Fruit fly (Drosophila melanogaster) whole organism, adult: ENCODE measurements around the gene CG18508.

ENCODE experiments used
- CG11617 ChIP-seq: fragments of 200-800 bp; sonication (Bioruptor generic); optimal IDR thresholded peaks from 2 replicates; lab custom pipeline; 2017; ENCODE audit warnings: mild to moderate bottlenecking, missing biosample characterization, missing genetic modification reagents, missing genetic modification characterization
- CG12768 ChIP-seq: fragments of 200-800 bp; sonication (Bioruptor generic); optimal IDR thresholded peaks from 2 replicates; lab custom pipeline; 2017; ENCODE audit warnings: missing biosample characterization, missing genetic modification characterization, mild to moderate bottlenecking, moderate library complexity, missing genetic modification reagents
- CG14711 ChIP-seq: fragments of 200-800 bp; sonication (Bioruptor generic); optimal IDR thresholded peaks from 2 replicates; lab custom pipeline; 2018; ENCODE audit warnings: missing biosample characterization, mild to moderate bottlenecking, missing genetic modification characterization, moderate library complexity
- CG1620 ChIP-seq: fragments of 200-800 bp; sonication (Bioruptor generic); optimal IDR thresholded peaks from 2 replicates; lab custom pipeline; 2016; ENCODE audit warnings: missing biosample characterization, missing genetic modification characterization
- CG5204 ChIP-seq: fragments of 200-800 bp; sonication (Bioruptor generic); optimal IDR thresholded peaks from 2 replicates; lab custom pipeline; 2016; ENCODE audit warnings: missing biosample characterization, missing genetic modification characterization
- CG7045 ChIP-seq: fragments of 200-800 bp; sonication (Bioruptor generic); optimal IDR thresholded peaks from 2 replicates; lab custom pipeline; 2017; ENCODE audit warnings: missing biosample characterization, mild to moderate bottlenecking, missing genetic modification characterization
- CG7101 ChIP-seq: fragments of 200-800 bp; sonication (Bioruptor generic); optimal IDR thresholded peaks from 2 replicates; lab custom pipeline; 2018; ENCODE audit warnings: missing biosample characterization, mild to moderate bottlenecking, missing genetic modification characterization, moderate library complexity
- Clk ChIP-seq: fragments of 200-800 bp; sonication (Bioruptor generic); optimal IDR thresholded peaks from 2 replicates; lab custom pipeline; 2017; ENCODE audit warnings: missing biosample characterization, missing genetic modification characterization
- Crg-1 ChIP-seq: fragments of 200-800 bp; sonication (Bioruptor generic); optimal IDR thresholded peaks from 2 replicates; lab custom pipeline; 2016; ENCODE audit warnings: missing biosample characterization, missing genetic modification characterization
- Hr96 ChIP-seq: fragments of 200-800 bp; sonication (Bioruptor generic); optimal IDR thresholded peaks from 2 replicates; lab custom pipeline; 2016; ENCODE audit warnings: missing biosample characterization, missing genetic modification characterization
- Mnt ChIP-seq: fragments of 200-800 bp; sonication (Bioruptor generic); optimal IDR thresholded peaks from 2 replicates; lab custom pipeline; 2016; ENCODE audit warnings: missing biosample characterization, mild to moderate bottlenecking, missing genetic modification characterization
- bab1 ChIP-seq: fragments of 200-800 bp; sonication (Bioruptor generic); optimal IDR thresholded peaks from 3 replicates; lab custom pipeline; 2019; ENCODE audit warnings: missing biosample characterization, mild to moderate bottlenecking, missing genetic modification characterization, moderate library complexity
- cic ChIP-seq: fragments of 200-800 bp; sonication (Bioruptor generic); optimal IDR thresholded peaks from 2 replicates; lab custom pipeline; 2017; ENCODE audit warnings: missing biosample characterization, mild to moderate bottlenecking, missing genetic modification characterization, moderate library complexity
- cnc ChIP-seq, 2 experiments: fragments of >200 bp; optimal IDR thresholded peaks; 2 replicates each; lab custom pipeline; 2017
- kay ChIP-seq: fragments of 200-800 bp; sonication (Bioruptor generic); peaks from one replicate; lab custom pipeline; 2016; ENCODE audit warnings: missing biosample characterization, missing genetic modification characterization, borderline replicate concordance
- ovo ChIP-seq: fragments of 200-800 bp; sonication (Bioruptor generic); optimal IDR thresholded peaks from 2 replicates; lab custom pipeline; 2016; ENCODE audit warnings: missing biosample characterization, missing genetic modification characterization
- pad ChIP-seq: fragments of 200-800 bp; sonication (Bioruptor generic); optimal IDR thresholded peaks from 3 replicates; lab custom pipeline; 2017; ENCODE audit warnings: missing biosample characterization, missing genetic modification characterization, mild to moderate bottlenecking, moderate library complexity, missing genetic modification reagents
- tj ChIP-seq: fragments of 200-800 bp; sonication (Bioruptor generic); optimal IDR thresholded peaks from 3 replicates; lab custom pipeline; 2017; ENCODE audit warnings: missing biosample characterization, mild to moderate bottlenecking, missing genetic modification characterization, moderate library complexity
- toe ChIP-seq: fragments of 200-800 bp; sonication (Bioruptor generic); optimal IDR thresholded peaks from 2 replicates; lab custom pipeline; 2016; ENCODE audit warnings: missing biosample characterization, missing genetic modification characterization

CG18508 gene

DNA sequence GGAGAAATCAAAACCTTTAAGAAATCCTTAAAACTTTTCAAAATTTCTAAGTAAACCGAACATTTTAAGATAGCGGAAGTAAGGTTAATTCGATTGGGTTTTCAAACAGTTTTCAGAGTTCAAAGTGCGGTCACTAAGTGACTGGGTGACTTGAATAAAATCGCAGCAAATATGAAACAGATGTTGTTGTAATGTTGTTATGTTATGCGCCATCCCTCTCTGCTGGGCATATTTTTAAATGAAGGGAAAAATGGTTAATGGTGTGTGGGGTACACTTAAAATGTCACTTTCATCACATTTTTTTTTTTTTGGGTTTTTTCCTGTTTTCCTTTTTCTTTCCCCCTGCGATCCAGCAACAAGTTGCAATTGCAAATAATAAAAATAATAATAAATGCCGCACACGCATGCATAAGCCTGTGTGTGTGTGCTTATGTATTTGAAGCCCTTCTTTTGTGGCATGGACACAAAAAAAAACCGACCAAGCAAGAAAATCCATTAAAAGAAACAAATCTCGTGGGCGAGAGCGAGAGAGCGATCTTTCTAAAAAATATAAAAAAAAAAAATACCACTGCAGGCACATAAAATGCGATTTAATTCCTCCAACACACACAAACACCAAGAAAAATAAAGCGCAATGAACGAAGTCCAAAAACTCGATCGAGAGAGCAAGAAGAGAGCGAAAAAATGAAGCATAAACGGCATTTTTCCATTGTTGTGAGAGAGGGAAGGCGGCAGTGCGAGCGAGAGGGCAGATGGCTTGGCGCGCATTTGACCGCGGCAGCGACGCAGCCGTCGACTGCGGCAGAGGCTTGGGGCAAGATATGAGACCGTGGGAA, 11.2 kb downstream of the CG18508 start:
- TF ChIP-seq CG14711 (no peak), CG5204 (GFP tag; lab: Kevin White, UChicago) (no peak), cic (GFP tag; lab: Kevin White, UChicago) (no peak), cnc (optimal IDR thresholded peaks at IDR 0.05; lab: Kevin White, UChicago) (no peak), CG11617 (GFP tag; lab: Kevin White, UChicago) (no peak), kay (GFP tag; lab: Kevin White, UChicago) (no peak), Mnt (GFP tag; lab: Kevin White, UChicago) (no peak), CG12768 (GFP tag; lab: Kevin White, UChicago) (no peak), Hr96 (GFP tag; lab: Kevin White, UChicago) (no peak), tj (GFP tag; lab: Kevin White, UChicago) (peak; percentile 64), CG7045 (GFP tag; lab: Kevin White, UChicago) (no peak), Clk (no peak), pad (GFP tag; lab: Kevin White, UChicago) (peak; percentile 24), CG1620 (no peak), Crg-1 (GFP tag; lab: Kevin White, UChicago) (no peak), toe (GFP tag; lab: Kevin White, UChicago) (no peak)

DNA sequence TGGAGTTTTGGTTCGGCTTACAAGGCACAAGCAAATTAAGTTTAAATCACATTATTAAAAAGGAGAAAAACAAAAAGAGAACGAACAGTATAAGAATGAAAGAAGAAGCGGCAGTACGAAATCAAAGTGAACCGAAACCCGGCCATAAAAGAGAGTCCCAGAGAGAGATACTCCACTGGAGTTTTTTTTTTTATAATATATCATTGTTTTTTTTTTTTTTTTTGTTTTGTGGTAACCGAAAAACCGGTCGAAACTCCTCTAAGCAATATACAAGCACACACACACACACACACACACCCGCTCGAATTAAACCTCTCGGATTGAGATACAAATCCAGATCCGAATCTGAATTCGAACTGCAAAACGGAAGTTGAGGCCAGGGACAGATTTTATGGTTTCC, 14.3 kb downstream of the CG18508 start:
- TF ChIP-seq CG7101 (tag; lab: Kevin White, UChicago) (no peak), Mnt (GFP tag; lab: Kevin White, UChicago) (no peak), CG12768 (GFP tag; lab: Kevin White, UChicago) (no peak), CG7045 (GFP tag; lab: Kevin White, UChicago) (no peak), Hr96 (GFP tag; lab: Kevin White, UChicago) (no peak), CG5204 (GFP tag; lab: Kevin White, UChicago) (no peak), CG14711 (no peak), kay (GFP tag; lab: Kevin White, UChicago) (no peak), bab1 (GFP tag; lab: Kevin White, UChicago) (no peak), Crg-1 (GFP tag; lab: Kevin White, UChicago) (no peak), toe (GFP tag; lab: Kevin White, UChicago) (no peak), CG11617 (GFP tag; lab: Kevin White, UChicago) (no peak), cic (GFP tag; lab: Kevin White, UChicago) (no peak), CG1620 (no peak)

DNA sequence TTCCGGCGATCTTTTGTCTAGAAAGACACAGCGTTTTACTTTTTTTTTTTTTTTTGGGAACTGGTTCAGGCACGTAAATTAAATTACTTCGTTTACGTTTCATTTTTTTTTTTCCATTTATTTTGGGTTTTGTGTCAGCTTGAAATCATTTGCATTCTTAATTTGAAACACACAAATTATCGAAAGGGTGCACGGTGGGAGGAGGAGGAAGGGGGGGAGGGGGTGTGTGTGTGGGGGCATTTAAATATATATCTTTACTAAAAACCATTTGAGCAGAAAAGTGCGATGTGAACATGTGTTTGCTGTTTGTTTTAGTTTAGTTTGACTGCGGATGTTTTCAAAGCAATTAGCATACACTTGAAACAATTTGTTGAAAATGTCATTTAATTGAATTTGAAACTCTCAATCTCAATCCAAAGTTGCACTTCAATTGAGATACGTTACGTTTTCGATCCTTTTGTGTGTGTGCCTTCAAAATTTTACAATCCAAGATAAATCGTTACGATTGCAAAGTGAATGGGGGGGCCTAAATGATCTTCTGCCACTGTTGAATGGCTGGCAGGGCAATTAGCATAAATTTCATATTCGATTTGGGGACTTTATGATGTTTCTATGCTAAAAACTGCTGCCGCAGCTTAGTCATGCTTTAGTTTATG, 15.8 kb downstream of the CG18508 start:
- TF ChIP-seq tj (GFP tag; lab: Kevin White, UChicago) (peak; percentile 44), ovo (GFP tag; lab: Kevin White, UChicago) (no peak), Clk (no peak), pad (GFP tag; lab: Kevin White, UChicago) (no peak)

DNA sequence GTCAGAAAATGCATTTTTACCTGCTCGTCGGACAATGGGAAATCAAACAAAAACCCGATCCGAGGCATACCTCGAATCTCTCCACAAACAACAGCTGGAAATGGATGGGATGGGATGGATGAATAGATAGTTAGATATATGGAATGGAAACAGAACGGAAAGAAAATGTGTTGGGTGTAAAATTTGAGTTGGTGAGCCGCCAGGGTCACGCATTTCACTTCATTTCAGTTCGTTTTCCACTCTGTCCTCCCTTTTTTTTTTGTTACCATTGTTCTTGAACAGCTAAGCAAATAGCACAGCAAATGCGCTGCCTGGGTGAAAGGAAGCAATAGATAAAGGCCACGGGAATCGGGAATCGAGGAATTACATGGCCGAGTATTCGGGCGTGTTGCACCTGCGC, 20.7 kb downstream of the CG18508 start:
- TF ChIP-seq Crg-1 (GFP tag; lab: Kevin White, UChicago) (no peak), cic (GFP tag; lab: Kevin White, UChicago) (no peak), CG11617 (GFP tag; lab: Kevin White, UChicago) (no peak), Hr96 (GFP tag; lab: Kevin White, UChicago) (no peak), cnc (optimal IDR thresholded peaks at IDR 0.05; lab: Kevin White, UChicago) (no peak), pad (GFP tag; lab: Kevin White, UChicago) (no peak), toe (GFP tag; lab: Kevin White, UChicago) (no peak), ovo (GFP tag; lab: Kevin White, UChicago) (no peak), Clk (no peak), CG7101 (tag; lab: Kevin White, UChicago) (no peak), CG14711 (no peak), CG7045 (GFP tag; lab: Kevin White, UChicago) (no peak), CG5204 (GFP tag; lab: Kevin White, UChicago) (no peak), Mnt (GFP tag; lab: Kevin White, UChicago) (no peak), bab1 (GFP tag; lab: Kevin White, UChicago) (no peak), CG1620 (no peak)

DNA sequence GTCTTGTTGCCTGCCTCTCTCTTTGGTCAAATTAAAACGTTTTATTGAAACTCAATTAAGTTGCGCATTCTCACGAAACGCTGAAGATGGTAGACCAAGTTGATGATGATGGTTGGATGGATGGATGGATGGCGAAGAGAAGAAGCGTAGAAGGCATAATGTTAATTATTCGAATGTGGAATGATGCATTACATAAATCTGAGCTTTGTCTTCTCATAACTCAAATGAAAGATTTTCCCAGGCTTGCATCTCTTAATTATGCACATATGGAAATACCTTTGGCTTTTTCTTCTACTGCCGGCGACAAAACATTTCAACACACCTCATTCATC, 21.5 kb downstream of the CG18508 start:
- TF ChIP-seq toe (GFP tag; lab: Kevin White, UChicago) (no peak), pad (GFP tag; lab: Kevin White, UChicago) (no peak)

DNA sequence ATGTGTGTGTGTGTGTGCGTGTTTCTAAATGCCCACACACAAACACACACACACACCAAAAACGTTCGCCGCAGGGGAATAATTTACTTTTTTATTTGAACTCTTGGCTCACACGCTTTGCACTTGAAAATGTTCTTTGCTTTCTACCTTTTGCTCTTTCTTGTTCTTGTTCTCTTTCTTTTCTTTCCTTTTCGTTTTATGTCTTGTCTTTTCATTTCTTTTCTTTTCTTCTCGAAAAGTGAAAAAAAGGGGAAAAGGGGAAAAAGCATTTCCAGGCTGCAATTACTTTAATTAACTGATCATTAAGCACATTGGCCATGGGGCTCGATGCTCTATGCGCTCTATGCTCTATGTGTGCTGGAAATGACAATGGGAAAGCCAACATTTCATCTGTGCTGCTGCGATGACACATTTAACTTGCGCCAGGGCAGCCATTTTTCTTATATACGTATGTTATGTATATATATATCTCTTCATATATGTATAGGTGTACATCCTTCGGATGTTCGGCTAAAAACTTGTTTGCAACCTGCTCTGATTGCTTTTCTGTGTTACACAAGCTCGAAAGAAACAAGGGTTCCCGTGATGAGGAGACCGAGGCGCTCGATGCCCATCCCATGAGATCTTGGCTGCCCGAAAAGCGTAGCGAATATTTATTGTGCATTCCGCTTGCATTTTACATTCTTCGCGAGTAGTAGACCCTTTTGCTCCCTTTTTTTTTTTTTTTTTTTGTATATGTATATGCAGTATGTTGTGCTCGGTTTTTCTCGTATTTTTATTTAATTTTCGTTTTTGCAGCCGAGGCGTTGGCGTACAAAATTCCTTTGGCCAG, 22.1 kb downstream of the CG18508 start:
- TF ChIP-seq Clk: no peak
